Worm (Caenorhabditis elegans) whole organism, young adult: ENCODE data around the gene spds-1.

ENCODE experiments used
- B0261.1 ChIP-seq: sonication (generic microtip); optimal IDR thresholded peaks from 2 replicates; lab custom pipeline; 2016; ENCODE audit warnings: mild to moderate bottlenecking, missing genetic modification characterization, moderate library complexity, missing compliant biosample characterization
- F57C9.4 ChIP-seq: sonication (generic microtip); optimal IDR thresholded peaks from 2 replicates; lab custom pipeline; 2017; ENCODE audit warnings: mild to moderate bottlenecking, missing genetic modification characterization, missing compliant biosample characterization
- K11D2.4 ChIP-seq: fragments of 200-800 bp; sonication (Bioruptor generic); IDR thresholded peaks from 2 replicates; pipeline ENCODE4 v1.3.6; 2022; ENCODE audit warnings: missing genetic modification reagents, missing genetic modification characterization, missing compliant biosample characterization
- K12H6.12 ChIP-seq: fragments of 200-800 bp; sonication (Bioruptor generic); optimal IDR thresholded peaks from 2 replicates; lab custom pipeline; 2018; ENCODE audit warnings: mild to moderate bottlenecking, missing genetic modification characterization, missing compliant biosample characterization
- Y67H2A.10 ChIP-seq: fragments of 200-800 bp; sonication (Bioruptor generic); conservative IDR thresholded peaks from 2 replicates; pipeline ENCODE4 v1.3.6; 2022; ENCODE audit warnings: missing genetic modification reagents, missing genetic modification characterization, missing compliant biosample characterization
- akir-1 ChIP-seq: fragments of 200-800 bp; sonication (Bioruptor generic); optimal IDR thresholded peaks from 2 replicates; lab custom pipeline; 2018; ENCODE audit warnings: mild to moderate bottlenecking, missing genetic modification characterization, moderate library complexity, missing compliant biosample characterization
- aptf-3 ChIP-seq: fragments of 200-800 bp; sonication (Bioruptor generic); IDR thresholded peaks from 2 replicates; pipeline ENCODE4 v1.3.6; 2022; ENCODE audit warnings: missing genetic modification characterization, missing compliant biosample characterization
- attf-5 ChIP-seq: fragments of 200-800 bp; sonication (Bioruptor generic); optimal IDR thresholded peaks from 2 replicates; lab custom pipeline; 2018; ENCODE audit warnings: mild to moderate bottlenecking, missing genetic modification characterization, missing compliant biosample characterization
- bed-1 ChIP-seq: fragments of 200-800 bp; sonication (Bioruptor generic); IDR thresholded peaks from 2 replicates; pipeline ENCODE4 v1.3.6; 2022; ENCODE audit warnings: missing genetic modification reagents, missing genetic modification characterization, missing compliant biosample characterization
- bed-2 ChIP-seq: fragments of 200-800 bp; sonication (Bioruptor generic); IDR thresholded peaks from 2 replicates; pipeline ENCODE4 v1.3.6; 2022; ENCODE audit warnings: missing genetic modification reagents, missing genetic modification characterization, missing compliant biosample characterization
- cebp-1 ChIP-seq, 2 experiments: fragments of 200-800 bp in 1 of 2; sonication (Bioruptor generic) in 1 of 2; sonication (generic microtip) in 1 of 2; IDR thresholded peaks in 1 of 2; optimal IDR thresholded peaks in 1 of 2; 2 replicates each; pipeline versions ENCODE4 v1.3.6 to Lab custom; 2017 to 2022; ENCODE audit warnings: missing compliant biosample characterization in 2 of 2, missing genetic modification characterization in 2 of 2, mild to moderate bottlenecking in 1 of 2, missing genetic modification reagents in 1 of 2, moderate library complexity in 1 of 2
- ceh-91 ChIP-seq: fragments of 200-800 bp; sonication (Bioruptor generic); IDR thresholded peaks from 2 replicates; pipeline ENCODE4 v1.3.6; 2022; ENCODE audit warnings: missing genetic modification reagents, missing genetic modification characterization, missing compliant biosample characterization
- dpl-1 ChIP-seq: fragments of 150-350 bp; optimal IDR thresholded peaks from 2 replicates; lab custom pipeline; 2014; ENCODE audit warnings: missing biosample characterization, missing genetic modification reagents, missing genetic modification characterization
- egl-44 ChIP-seq: fragments of 200-800 bp; sonication (Bioruptor generic); IDR thresholded peaks from 2 replicates; pipeline ENCODE4 v1.3.6; 2022; ENCODE audit warnings: missing genetic modification reagents, missing genetic modification characterization, missing compliant biosample characterization
- fkh-3 ChIP-seq: sonication (generic microtip); optimal IDR thresholded peaks from 2 replicates; lab custom pipeline; 2016; ENCODE audit warnings: mild to moderate bottlenecking, missing genetic modification characterization, missing compliant biosample characterization
- him-1 ChIP-seq: sonication (generic microtip); optimal IDR thresholded peaks from 2 replicates; lab custom pipeline; 2016; ENCODE audit warnings: missing genotype, missing genetic modification reagents, missing genetic modification characterization, missing compliant biosample characterization
- hlh-12 ChIP-seq: sonication (generic microtip); optimal IDR thresholded peaks from 2 replicates; lab custom pipeline; 2016; ENCODE audit warnings: missing genetic modification characterization, missing compliant biosample characterization
- hlh-26 ChIP-seq: fragments of 200-800 bp; sonication (Bioruptor generic); conservative IDR thresholded peaks from 2 replicates; pipeline ENCODE4 v1.3.6; 2022; ENCODE audit warnings: missing genetic modification reagents, missing genetic modification characterization, missing compliant biosample characterization
- lin-26 ChIP-seq: fragments of 200-800 bp; sonication (Bioruptor generic); IDR thresholded peaks from 2 replicates; pipeline ENCODE4 v1.3.6; 2022; ENCODE audit warnings: missing genetic modification reagents, missing genetic modification characterization, missing compliant biosample characterization
- lin-35 ChIP-seq, 3 experiments: fragments of 150-350 bp in 2 of 3; sonication (generic microtip) in 1 of 3; optimal IDR thresholded peaks; 2 replicates each; lab custom pipeline; 2014 to 2018; ENCODE audit warnings: missing biosample characterization in 3 of 3, missing genetic modification characterization in 3 of 3, missing genetic modification reagents in 3 of 3
- lsl-1 ChIP-seq: fragments of 200-800 bp; sonication (Bioruptor generic); optimal IDR thresholded peaks from 2 replicates; lab custom pipeline; 2018; ENCODE audit warnings: mild to moderate bottlenecking, missing genetic modification characterization, moderate library complexity, missing compliant biosample characterization
- madf-8 ChIP-seq: fragments of 200-800 bp; sonication (Bioruptor generic); conservative IDR thresholded peaks from 2 replicates; pipeline ENCODE4 v1.3.6; 2022; ENCODE audit warnings: missing genetic modification reagents, missing genetic modification characterization, missing compliant biosample characterization
- mcd-1 ChIP-seq: fragments of 200-800 bp; sonication (Bioruptor generic); IDR thresholded peaks from 2 replicates; pipeline ENCODE4 v1.3.6; 2022; ENCODE audit warnings: missing genetic modification reagents, missing genetic modification characterization, missing compliant biosample characterization
- mel-28 ChIP-seq: sonication (generic microtip); optimal IDR thresholded peaks from 2 replicates; lab custom pipeline; 2016; ENCODE audit warnings: borderline replicate concordance, mild to moderate bottlenecking, missing genetic modification characterization, missing compliant biosample characterization
- mes-4 ChIP-seq: sonication (generic microtip); optimal IDR thresholded peaks from 2 replicates; lab custom pipeline; 2016; ENCODE audit warnings: missing genotype, missing genetic modification characterization, missing compliant biosample characterization
- nfya-1 ChIP-seq: sonication (generic microtip); optimal IDR thresholded peaks from 2 replicates; lab custom pipeline; 2017; ENCODE audit warnings: antibody characterized with exemption, missing compliant biosample characterization, missing genetic modification characterization, borderline replicate concordance; ENCODE audit not compliant: insufficient read depth
- nfyb-1 ChIP-seq: fragments of 200-800 bp; sonication (Bioruptor generic); IDR thresholded peaks from 2 replicates; pipeline ENCODE4 v1.3.6; 2022; ENCODE audit warnings: missing genetic modification reagents, missing genetic modification characterization, missing compliant biosample characterization
- nhr-120 ChIP-seq: fragments of 200-800 bp; sonication (Bioruptor generic); IDR thresholded peaks from 2 replicates; pipeline ENCODE4 v1.3.6; 2022; ENCODE audit warnings: missing genetic modification characterization, missing compliant biosample characterization
- nhr-27 ChIP-seq: fragments of 200-800 bp; sonication (Bioruptor generic); optimal IDR thresholded peaks from 2 replicates; lab custom pipeline; 2018; ENCODE audit warnings: mild to moderate bottlenecking, missing genetic modification characterization, moderate library complexity, missing compliant biosample characterization
- nhr-90 ChIP-seq: sonication (generic microtip); optimal IDR thresholded peaks from 2 replicates; lab custom pipeline; 2016; ENCODE audit warnings: missing genotype, mild to moderate bottlenecking, missing genetic modification characterization, missing compliant biosample characterization
- rec-8 ChIP-seq, 2 experiments: sonication (generic microtip); optimal IDR thresholded peaks; 2 replicates each; lab custom pipeline; 2016; ENCODE audit warnings: mild to moderate bottlenecking in 2 of 2, missing genetic modification characterization in 2 of 2, missing genetic modification reagents in 2 of 2, missing genotype in 2 of 2, missing biosample characterization in 1 of 2, missing compliant biosample characterization in 1 of 2, moderate library complexity in 1 of 2
- repo-1 ChIP-seq: sonication (generic microtip); optimal IDR thresholded peaks from 2 replicates; lab custom pipeline; 2017; ENCODE audit warnings: mild to moderate bottlenecking, missing genetic modification characterization, missing compliant biosample characterization
- rpc-1 ChIP-seq, 2 experiments: fragments of 150-350 bp in 1 of 2; sonication (generic microtip) in 1 of 2; optimal IDR thresholded peaks; 2 replicates each; lab custom pipeline; 2014 to 2018; ENCODE audit warnings: missing biosample characterization in 1 of 2, missing genetic modification characterization in 1 of 2, missing genetic modification reagents in 1 of 2, missing genotype in 1 of 2
- sea-2 ChIP-seq: fragments of 200-800 bp; sonication (Bioruptor generic); IDR thresholded peaks from 2 replicates; pipeline ENCODE4 v1.3.6; 2022; ENCODE audit warnings: missing genetic modification characterization, missing compliant biosample characterization
- snpc-4 ChIP-seq, 5 experiments: fragments of 150-350 bp in 1 of 5; sonication (generic microtip) in 4 of 5; optimal IDR thresholded peaks; 2 replicates each; lab custom pipeline; 2014 to 2018; ENCODE audit warnings: missing genetic modification characterization in 5 of 5, missing biosample characterization in 3 of 5, antibody characterized with exemption in 2 of 5, mild to moderate bottlenecking in 2 of 5, missing compliant biosample characterization in 2 of 5, missing genotype in 2 of 5, moderate library complexity in 2 of 5, missing genetic modification reagents in 1 of 5
- tbp1 ChIP-seq: fragments of 200-800 bp; sonication (Bioruptor generic); optimal IDR thresholded peaks from 2 replicates; lab custom pipeline; 2018; ENCODE audit warnings: mild to moderate bottlenecking, missing genetic modification characterization, missing compliant biosample characterization
- tbx-9 ChIP-seq: sonication (generic microtip); optimal IDR thresholded peaks from 2 replicates; lab custom pipeline; 2016; ENCODE audit warnings: borderline replicate concordance, missing genetic modification characterization, inconsistent platforms, missing compliant biosample characterization
- unc-130 ChIP-seq: sonication (generic microtip); optimal IDR thresholded peaks from 2 replicates; lab custom pipeline; 2016; ENCODE audit warnings: missing genetic modification reagents, missing genetic modification characterization, missing compliant biosample characterization
- unc-62 ChIP-seq: fragments of 150-350 bp; optimal IDR thresholded peaks from 2 replicates; lab custom pipeline; 2014; ENCODE audit warnings: missing biosample characterization, missing genetic modification reagents, missing genetic modification characterization
- zim-3 ChIP-seq: sonication (generic microtip); optimal IDR thresholded peaks from 2 replicates; lab custom pipeline; 2017; ENCODE audit warnings: mild to moderate bottlenecking, missing genetic modification characterization, moderate library complexity, missing compliant biosample characterization

spds-1 gene

DNA sequence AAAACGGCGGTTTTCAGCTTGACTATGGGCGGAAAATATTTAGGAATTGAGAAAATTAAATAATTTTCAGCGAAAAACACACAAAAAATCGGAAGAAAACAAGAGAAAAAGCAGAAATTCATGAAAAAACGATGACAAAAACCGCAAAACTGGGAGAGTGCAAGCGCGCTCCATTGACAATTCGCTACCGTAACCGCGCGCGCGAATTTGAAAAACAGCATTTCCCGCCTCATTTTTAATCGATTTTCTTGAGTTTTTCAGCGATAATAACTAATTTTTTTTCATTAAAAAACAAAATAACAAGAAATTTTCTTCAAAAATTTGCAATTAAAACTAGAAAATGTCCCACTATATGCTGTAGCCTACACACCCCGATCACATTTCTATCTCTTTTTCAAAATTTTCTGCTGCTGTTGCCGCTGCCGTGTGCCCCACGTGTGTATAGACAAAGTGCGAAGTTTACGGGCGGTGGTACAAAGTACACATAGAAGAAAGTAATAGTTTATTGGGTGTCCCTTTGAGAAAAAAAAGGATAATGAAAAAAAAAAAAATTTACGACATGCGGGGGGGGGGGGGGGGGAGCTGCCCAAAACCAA is 6.7 kb upstream of the spds-1 start (continued):
- TF ChIP-seq unc-130 (peak; percentile 38), nfyb-1 (GFP tag; lab: Robert Waterston, UW) (peak; percentile 62; the same call in 1 of the 2 replicates), egl-44 (GFP tag; lab: Robert Waterston, UW) (no peak), K11D2.4 (GFP tag; lab: Robert Waterston, UW) (no peak), sea-2 (no peak), lin-35 (GFP tag; optimal IDR thresholded peaks at IDR 0.05; lab: Kevin White, UChicago) (peak; percentile 26 to 68 (median 49)), F57C9.4 (tag; lab: Kevin White, UChicago) (no peak)

DNA sequence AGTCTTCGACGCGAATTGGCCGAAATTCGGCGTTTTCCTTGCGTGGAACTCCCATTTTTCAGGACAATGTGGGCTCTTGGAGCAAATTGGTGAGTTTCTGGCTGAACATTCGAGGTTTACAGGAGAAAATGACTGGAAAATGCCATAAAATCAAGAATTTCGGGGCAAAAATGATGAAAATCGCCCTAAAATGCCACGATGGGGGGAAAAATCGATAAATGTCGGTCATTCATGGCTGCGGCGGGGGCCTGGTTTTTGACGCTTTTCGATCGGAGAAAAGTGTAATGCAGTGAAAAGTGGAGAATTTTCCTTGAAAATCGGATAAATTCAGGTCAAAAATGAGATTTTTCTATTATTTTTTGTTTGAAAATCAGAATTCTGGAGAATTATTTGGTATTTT is 1.5 kb upstream of the spds-1 start, which contains the start of the genes Y46G5A.18 and Y46G5A.47:
Gene Y46G5A.18, minus strand, starts transcription at position 101 of the 400 bp plus-strand sequence.
Gene Y46G5A.47, minus strand, starts transcription at position 146 of the 400 bp plus-strand sequence.
- TF ChIP-seq B0261.1, result no peak
- TF ChIP-seq mel-28 (tag; lab: Kevin White, UChicago), result no peak
- TF ChIP-seq bed-2 (GFP tag; lab: Robert Waterston, UW), result no peak
- no peak for TF ChIP-seq akir-1 (GFP tag; lab: Kevin White, UChicago)
- no peak for TF ChIP-seq cebp-1 (GFP tag; IDR thresholded peaks at IDR 0.05; lab: Robert Waterston, UW)
- no peak for TF ChIP-seq cebp-1 (tag; optimal IDR thresholded peaks at IDR 0.05; lab: Kevin White, UChicago)
- TF ChIP-seq rec-8 (tag; optimal IDR thresholded peaks at IDR 0.05; lab: Kevin White, UChicago), result no peak
- TF ChIP-seq Y67H2A.10 (GFP tag; lab: Robert Waterston, UW), result no peak
- no peak for TF ChIP-seq dpl-1 (GFP tag; lab: Kevin White, UChicago)
- TF ChIP-seq aptf-3 (GFP tag; lab: Robert Waterston, UW), result no peak
- TF ChIP-seq nhr-27 (tag; lab: Kevin White, UChicago), result no peak
- TF ChIP-seq zim-3 (tag; lab: Kevin White, UChicago), result no peak
- no peak for TF ChIP-seq mes-4 (tag; lab: Kevin White, UChicago)
- no peak for TF ChIP-seq hlh-26 (GFP tag; lab: Robert Waterston, UW)
- TF ChIP-seq nhr-120 (GFP tag; lab: Robert Waterston, UW), result no peak
- TF ChIP-seq mcd-1 (GFP tag; lab: Robert Waterston, UW), result no peak
- TF ChIP-seq unc-130, result no peak

DNA sequence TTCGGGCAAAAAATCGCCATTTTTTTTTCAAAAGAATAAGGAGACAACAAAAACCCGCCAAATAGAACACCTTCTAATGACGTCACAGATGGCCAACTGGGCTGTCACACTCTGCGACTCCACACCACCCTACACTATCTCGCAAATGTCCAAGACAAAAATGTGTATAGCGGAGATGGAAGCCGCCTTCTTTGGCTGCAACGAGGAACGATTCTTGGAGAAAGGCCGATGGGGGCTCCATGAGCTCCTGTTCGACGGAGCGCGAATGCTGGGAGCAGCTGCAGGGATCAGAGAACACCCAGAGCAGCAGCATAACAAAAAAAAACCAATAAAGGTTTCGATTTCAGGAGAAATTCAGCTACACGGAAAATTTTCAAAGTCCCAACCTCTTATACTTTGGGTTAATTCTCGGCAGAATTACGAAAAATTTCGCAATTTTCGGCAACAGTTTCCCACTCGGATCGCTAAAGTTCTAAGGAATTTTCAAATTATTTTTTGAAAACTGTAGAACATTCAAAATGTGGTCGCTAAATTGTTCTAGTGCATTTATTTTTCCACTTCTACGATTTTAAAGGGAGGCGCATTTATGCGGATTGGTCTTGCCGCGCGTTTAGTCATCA is 824 bp upstream of the spds-1 start:
- TF ChIP-seq bed-1 (GFP tag; lab: Robert Waterston, UW) (no peak), repo-1 (tag; lab: Kevin White, UChicago) (no peak), tbp1 (GFP tag; lab: Kevin White, UChicago) (peak; percentile 3), rpc-1 (optimal IDR thresholded peaks at IDR 0.05; lab: Kevin White, UChicago) (no peak), rpc-1 (tag; optimal IDR thresholded peaks at IDR 0.05; lab: Kevin White, UChicago) (no peak), egl-44 (GFP tag; lab: Robert Waterston, UW) (no peak), nfyb-1 (GFP tag; lab: Robert Waterston, UW) (0 out of 2 replicates have a peak, but pooled peaks have one; percentile 28), tbx-9 (tag; lab: Kevin White, UChicago) (no peak), snpc-4 (GFP tag; optimal IDR thresholded peaks at IDR 0.05; lab: Kevin White, UChicago) (no peak), snpc-4 (tag; optimal IDR thresholded peaks at IDR 0.05; lab: Kevin White, UChicago) (peak in 1 of 4 experiments; percentile 40), lin-35 (GFP tag; optimal IDR thresholded peaks at IDR 0.05; lab: Kevin White, UChicago) (peak in 1 of 3 experiments; percentile 54), nhr-90 (tag; lab: Kevin White, UChicago) (no peak), him-1 (tag; lab: Kevin White, UChicago) (no peak), unc-62 (no peak), attf-5 (GFP tag; lab: Kevin White, UChicago) (peak; percentile 40), hlh-12 (tag; lab: Kevin White, UChicago) (no peak), mcd-1 (GFP tag; lab: Robert Waterston, UW) (peak; percentile 57), lin-26 (GFP tag; lab: Robert Waterston, UW) (no peak), nfya-1 (tag; lab: Kevin White, UChicago) (no peak), hlh-26 (GFP tag; lab: Robert Waterston, UW) (no peak), madf-8 (GFP tag; lab: Robert Waterston, UW) (no peak), cebp-1 (GFP tag; IDR thresholded peaks at IDR 0.05; lab: Robert Waterston, UW) (no peak), cebp-1 (tag; optimal IDR thresholded peaks at IDR 0.05; lab: Kevin White, UChicago) (peak; percentile 55), lsl-1 (GFP tag; lab: Kevin White, UChicago) (peak; percentile 17), fkh-3 (tag; lab: Kevin White, UChicago) (no peak), ceh-91 (GFP tag; lab: Robert Waterston, UW) (no peak), mel-28 (tag; lab: Kevin White, UChicago) (no peak), K12H6.12 (tag; lab: Kevin White, UChicago) (peak; percentile 28), B0261.1 (no peak)
